Fruit fly (Drosophila melanogaster) whole organism, prepupa: ENCODE results near the gene Ets97D.

Experiments used
- Blimp-1 ChIP-seq: fragments of 200-800 bp; sonication (Bioruptor generic); optimal IDR thresholded peaks from 3 replicates; lab custom pipeline; 2017; ENCODE audit warnings: missing biosample characterization, missing genetic modification characterization, mild to moderate bottlenecking, moderate library complexity, missing genetic modification reagents
- CG10669 ChIP-seq: fragments of 200-800 bp; sonication (Bioruptor generic); optimal IDR thresholded peaks from 3 replicates; lab custom pipeline; 2018; ENCODE audit warnings: missing biosample characterization, mild to moderate bottlenecking, missing genetic modification characterization, moderate library complexity
- CG11294 ChIP-seq: fragments of 200-800 bp; sonication (Bioruptor generic); IDR thresholded peaks from 2 replicates; pipeline ENCODE4 v1.3.6; 2022; ENCODE audit warnings: missing biosample characterization, missing genetic modification characterization
- CG11762 ChIP-seq: fragments of 200-800 bp; sonication (Bioruptor generic); optimal IDR thresholded peaks from 3 replicates; lab custom pipeline; 2016; ENCODE audit warnings: missing biosample characterization, missing genetic modification characterization; ENCODE audit not compliant: insufficient read depth
- CG11902 ChIP-seq: fragments of 200-800 bp; sonication (Bioruptor generic); optimal IDR thresholded peaks from 3 replicates; lab custom pipeline; 2016; ENCODE audit warnings: missing biosample characterization, missing genetic modification characterization
- CG15336 ChIP-seq: fragments of 200-800 bp; sonication (Bioruptor generic); IDR thresholded peaks from 2 replicates; pipeline ENCODE4 v1.3.6; 2022; ENCODE audit warnings: missing biosample characterization, missing genetic modification characterization
- CG1621 ChIP-seq: fragments of 200-800 bp; sonication (Bioruptor generic); optimal IDR thresholded peaks from 3 replicates; lab custom pipeline; 2018; ENCODE audit warnings: missing biosample characterization, mild to moderate bottlenecking, missing genetic modification characterization
- CG16779 ChIP-seq: fragments of 200-800 bp; sonication (Bioruptor generic); optimal IDR thresholded peaks from 3 replicates; lab custom pipeline; 2017; ENCODE audit warnings: missing biosample characterization, mild to moderate bottlenecking, missing genetic modification characterization
- CG3032 ChIP-seq: fragments of 200-800 bp; optimal IDR thresholded peaks from 2 replicates; lab custom pipeline; 2019; ENCODE audit warnings: missing biosample characterization, mild to moderate bottlenecking, missing genetic modification characterization, moderate library complexity
- CG32006 ChIP-seq: fragments of 200-800 bp; sonication (Bioruptor generic); optimal IDR thresholded peaks from 3 replicates; lab custom pipeline; 2017; ENCODE audit warnings: missing biosample characterization, mild to moderate bottlenecking, missing genetic modification characterization
- CG34406 ChIP-seq: fragments of 200-800 bp; sonication (Bioruptor generic); optimal IDR thresholded peaks from 3 replicates; lab custom pipeline; 2016; ENCODE audit warnings: missing biosample characterization, missing genetic modification characterization
- CG4318 ChIP-seq: fragments of 200-800 bp; sonication (Bioruptor generic); optimal IDR thresholded peaks from 3 replicates; lab custom pipeline; 2017; ENCODE audit warnings: missing biosample characterization, mild to moderate bottlenecking, missing genetic modification characterization
- CG6163 ChIP-seq: fragments of 200-800 bp; sonication (Bioruptor generic); IDR thresholded peaks from 3 replicates; pipeline ENCODE4 v1.3.6; 2022; ENCODE audit warnings: missing biosample characterization, missing genetic modification characterization
- CG6276 ChIP-seq: fragments of 200-800 bp; sonication (Bioruptor generic); optimal IDR thresholded peaks from 2 replicates; lab custom pipeline; 2017; ENCODE audit warnings: missing biosample characterization, mild to moderate bottlenecking, missing genetic modification characterization
- CG6792 ChIP-seq: fragments of 200-800 bp; sonication (Bioruptor generic); optimal IDR thresholded peaks from 3 replicates; lab custom pipeline; 2016; ENCODE audit warnings: missing biosample characterization, missing genetic modification characterization
- CG6808 ChIP-seq: fragments of 200-800 bp; sonication (Bioruptor generic); optimal IDR thresholded peaks from 3 replicates; lab custom pipeline; 2017; ENCODE audit warnings: missing biosample characterization, missing genetic modification characterization, mild to moderate bottlenecking, moderate library complexity, missing genetic modification reagents
- CG6854 ChIP-seq: fragments of 200-800 bp; sonication (Bioruptor generic); optimal IDR thresholded peaks from 2 replicates; lab custom pipeline; 2017; ENCODE audit warnings: missing biosample characterization, mild to moderate bottlenecking, missing genetic modification characterization
- CG7368 ChIP-seq: fragments of 200-800 bp; sonication (Bioruptor generic); optimal IDR thresholded peaks from 3 replicates; lab custom pipeline; 2016; ENCODE audit warnings: missing biosample characterization, missing genetic modification characterization
- CG8319 ChIP-seq: fragments of 200-800 bp; sonication (Bioruptor generic); optimal IDR thresholded peaks from 3 replicates; lab custom pipeline; 2016; ENCODE audit warnings: missing biosample characterization, missing genetic modification characterization
- CG8632 ChIP-seq: fragments of 200-800 bp; sonication (Bioruptor generic); optimal IDR thresholded peaks from 3 replicates; lab custom pipeline; 2016; ENCODE audit warnings: missing biosample characterization, missing genetic modification characterization
- CG9139 ChIP-seq: fragments of 200-800 bp; sonication (Bioruptor generic); optimal IDR thresholded peaks from 3 replicates; lab custom pipeline; 2017; ENCODE audit warnings: missing biosample characterization, mild to moderate bottlenecking, missing genetic modification characterization
- Eip75B ChIP-seq: fragments of 200-800 bp; sonication (Bioruptor generic); optimal IDR thresholded peaks from 3 replicates; lab custom pipeline; 2016; ENCODE audit warnings: missing biosample characterization, missing genetic modification characterization
- Eip78C ChIP-seq: fragments of 200-800 bp; sonication (Bioruptor generic); peaks from one replicate; lab custom pipeline; 2016; ENCODE audit warnings: missing biosample characterization, missing genetic modification characterization
- Eip93F ChIP-seq: fragments of 200-800 bp; sonication (Bioruptor generic); optimal IDR thresholded peaks from 2 replicates; lab custom pipeline; 2016; ENCODE audit warnings: missing biosample characterization, mild to moderate bottlenecking, missing genetic modification characterization
- Ets21C ChIP-seq: fragments of 200-800 bp; sonication (Bioruptor generic); optimal IDR thresholded peaks from 3 replicates; lab custom pipeline; 2016; ENCODE audit warnings: missing biosample characterization, missing genetic modification characterization
- Ets96B ChIP-seq: fragments of 200-800 bp; optimal IDR thresholded peaks from 2 replicates; lab custom pipeline; 2019; ENCODE audit warnings: missing biosample characterization, mild to moderate bottlenecking, missing genetic modification characterization, moderate library complexity
- Gug ChIP-seq: fragments of 200-800 bp; sonication (Bioruptor generic); IDR thresholded peaks from 2 replicates; pipeline ENCODE4 v1.3.6; 2022; ENCODE audit warnings: missing biosample characterization, missing genetic modification characterization
- Hr38 ChIP-seq: sonication (Bioruptor generic); optimal IDR thresholded peaks from 2 replicates; lab custom pipeline; 2016; ENCODE audit warnings: missing biosample characterization, missing genetic modification characterization
- Hr39 ChIP-seq: fragments of 200-800 bp; sonication (Bioruptor generic); optimal IDR thresholded peaks from 2 replicates; lab custom pipeline; 2016; ENCODE audit warnings: missing biosample characterization, missing genetic modification characterization
- Hr4 ChIP-seq: fragments of 200-800 bp; sonication (Bioruptor generic); optimal IDR thresholded peaks from 3 replicates; lab custom pipeline; 2016; ENCODE audit warnings: missing biosample characterization, missing genetic modification characterization
- Lpt ChIP-seq: fragments of 200-800 bp; sonication (Bioruptor generic); optimal IDR thresholded peaks from 3 replicates; lab custom pipeline; 2016; ENCODE audit warnings: missing biosample characterization, missing genetic modification characterization
- Smox ChIP-seq: fragments of 200-800 bp; sonication (Bioruptor generic); optimal IDR thresholded peaks from 3 replicates; lab custom pipeline; 2016; ENCODE audit warnings: missing biosample characterization, missing genetic modification characterization
- Sox102F ChIP-seq: fragments of 200-800 bp; sonication (Bioruptor generic); optimal IDR thresholded peaks from 2 replicates; lab custom pipeline; 2016; ENCODE audit warnings: missing biosample characterization, mild to moderate bottlenecking, missing genetic modification characterization
- Sox14 ChIP-seq: fragments of 200-800 bp; sonication (Bioruptor generic); optimal IDR thresholded peaks from 3 replicates; lab custom pipeline; 2016; ENCODE audit warnings: missing biosample characterization, missing genetic modification characterization
- Sox15 ChIP-seq: fragments of 200-800 bp; sonication (Bioruptor generic); optimal IDR thresholded peaks from 3 replicates; lab custom pipeline; 2016; ENCODE audit warnings: missing biosample characterization, missing genetic modification characterization
- achi ChIP-seq: fragments of 200-800 bp; sonication (Bioruptor generic); optimal IDR thresholded peaks from 3 replicates; lab custom pipeline; 2016; ENCODE audit warnings: missing biosample characterization, missing genetic modification characterization
- acj6 ChIP-seq: fragments of 200-800 bp; sonication (Bioruptor generic); optimal IDR thresholded peaks from 3 replicates; lab custom pipeline; 2016; ENCODE audit warnings: missing biosample characterization, missing genetic modification characterization
- cyc ChIP-seq: fragments of 200-800 bp; sonication (Bioruptor generic); optimal IDR thresholded peaks from 3 replicates; lab custom pipeline; 2016; ENCODE audit warnings: missing biosample characterization, missing genetic modification characterization
- dac ChIP-seq: fragments of 200-800 bp; sonication (Bioruptor generic); optimal IDR thresholded peaks from 2 replicates; lab custom pipeline; 2017; ENCODE audit warnings: missing biosample characterization, mild to moderate bottlenecking, missing genetic modification characterization
- eg ChIP-seq: fragments of 200-800 bp; sonication (Bioruptor generic); IDR thresholded peaks from 3 replicates; pipeline ENCODE4 v1.3.6; 2022; ENCODE audit warnings: missing biosample characterization, missing genetic modification characterization
- fd59A ChIP-seq: fragments of 200-800 bp; sonication (Bioruptor generic); optimal IDR thresholded peaks from 2 replicates; lab custom pipeline; 2017; ENCODE audit warnings: missing biosample characterization, mild to moderate bottlenecking, missing genetic modification characterization, missing genetic modification reagents
- fd85E ChIP-seq: fragments of 200-800 bp; sonication (Bioruptor generic); optimal IDR thresholded peaks from 3 replicates; lab custom pipeline; 2016; ENCODE audit warnings: missing biosample characterization, missing genetic modification characterization
- fkh ChIP-seq: fragments of 200-800 bp; sonication (Bioruptor generic); optimal IDR thresholded peaks from 3 replicates; lab custom pipeline; 2017; ENCODE audit warnings: missing biosample characterization, mild to moderate bottlenecking, missing genetic modification characterization, moderate library complexity
- lz ChIP-seq: fragments of 200-800 bp; sonication (Bioruptor generic); optimal IDR thresholded peaks from 3 replicates; lab custom pipeline; 2016; ENCODE audit warnings: missing biosample characterization, missing genetic modification characterization
- net ChIP-seq: fragments of 200-800 bp; sonication (Bioruptor generic); optimal IDR thresholded peaks from 3 replicates; lab custom pipeline; 2016; ENCODE audit warnings: missing biosample characterization, missing genetic modification characterization
- pdm3 ChIP-seq: fragments of 200-800 bp; sonication (Bioruptor generic); optimal IDR thresholded peaks from 3 replicates; lab custom pipeline; 2016; ENCODE audit warnings: missing biosample characterization, missing genetic modification characterization
- salr ChIP-seq, 2 experiments: fragments of 200-800 bp; sonication (Bioruptor generic); optimal IDR thresholded peaks; 3 replicates each; lab custom pipeline; 2016 to 2018; ENCODE audit warnings: missing biosample characterization in 2 of 2, missing genetic modification characterization in 2 of 2, mild to moderate bottlenecking in 1 of 2
- spab ChIP-seq: fragments of 200-800 bp; sonication (Bioruptor generic); optimal IDR thresholded peaks from 2 replicates; lab custom pipeline; 2017; ENCODE audit warnings: missing biosample characterization, mild to moderate bottlenecking, missing genetic modification characterization, missing genetic modification reagents
- ss ChIP-seq, 2 experiments: fragments of 200-800 bp; sonication (Bioruptor generic); optimal IDR thresholded peaks; 2 replicates in 1 of 2; 3 replicates in 1 of 2; lab custom pipeline; 2017 to 2018; ENCODE audit warnings: mild to moderate bottlenecking in 2 of 2, missing biosample characterization in 2 of 2, missing genetic modification characterization in 2 of 2, moderate library complexity in 1 of 2
- svp ChIP-seq: fragments of 200-800 bp; sonication (Bioruptor generic); peaks from one replicate; lab custom pipeline; 2016; ENCODE audit warnings: missing biosample characterization, missing genetic modification characterization
- topi ChIP-seq: fragments of 200-800 bp; sonication (Bioruptor generic); optimal IDR thresholded peaks from 3 replicates; lab custom pipeline; 2016; ENCODE audit warnings: missing biosample characterization, missing genetic modification characterization
- vri ChIP-seq: fragments of 200-800 bp; sonication (Bioruptor generic); optimal IDR thresholded peaks from 3 replicates; lab custom pipeline; 2016; ENCODE audit warnings: missing biosample characterization, mild to moderate bottlenecking, missing genetic modification characterization

The Ets97D gene

dm6 chr3R:26892764-26893163 lies 19.9 kb downstream of the Ets97D start:
- TF ChIP-seq eg (GFP tag; lab: Robert Waterston, UW) (peak; percentile 71), spab (GFP tag; lab: Kevin White, UChicago) (no peak), svp (GFP tag; lab: Kevin White, UChicago) (peak; percentile 74), Sox14 (GFP tag; lab: Kevin White, UChicago) (peak; percentile 66), CG3032 (tag; lab: Kevin White, UChicago) (peak; percentile 46), Hr4 (GFP tag; lab: Kevin White, UChicago) (peak; percentile 57), CG8319 (GFP tag; lab: Kevin White, UChicago) (no peak), vri (peak; percentile 35), Sox102F (GFP tag; lab: Kevin White, UChicago) (peak; percentile 67), Eip75B (GFP tag; lab: Kevin White, UChicago) (peak; percentile 53), CG11762 (no peak), achi (GFP tag; lab: Kevin White, UChicago) (peak; percentile 11), CG6163 (GFP tag; lab: Robert Waterston, UW) (peak; percentile 61; the same call in 2 of the 3 replicates), CG9139 (GFP tag; lab: Kevin White, UChicago) (peak; percentile 20), CG10669 (GFP tag; lab: Kevin White, UChicago) (peak; percentile 4), CG6854 (peak; percentile 9), CG34406 (GFP tag; lab: Kevin White, UChicago) (peak; percentile 56), CG8632 (GFP tag; lab: Kevin White, UChicago) (peak; percentile 51), CG6808 (GFP tag; lab: Kevin White, UChicago) (no peak), Eip78C (GFP tag; lab: Kevin White, UChicago) (peak; percentile 92), Smox (GFP tag; lab: Kevin White, UChicago) (peak; percentile 46), dac (no peak), CG16779 (no peak), net (GFP tag; lab: Kevin White, UChicago) (peak; percentile 62), CG11294 (GFP tag; lab: Robert Waterston, UW) (0 out of 2 replicates have a peak, but pooled peaks have one; percentile 21), Gug (no peak), fd85E (GFP tag; lab: Kevin White, UChicago) (no peak), lz (GFP tag; lab: Kevin White, UChicago) (peak; percentile 60), CG4318 (GFP tag; lab: Kevin White, UChicago) (peak; percentile 25), Hr38 (GFP tag; lab: Kevin White, UChicago) (no peak), Sox15 (GFP tag; lab: Kevin White, UChicago) (peak; percentile 54), CG15336 (GFP tag; lab: Robert Waterston, UW) (peak; percentile 72), Ets21C (GFP tag; lab: Kevin White, UChicago) (peak; percentile 36), CG7368 (no peak), Lpt (GFP tag; lab: Kevin White, UChicago) (no peak), ss (GFP tag; optimal IDR thresholded peaks at IDR 0.05; lab: Kevin White, UChicago) (peak in 1 of 2 experiments; percentile 16), acj6 (GFP tag; lab: Kevin White, UChicago) (peak; percentile 53), CG6792 (GFP tag; lab: Kevin White, UChicago) (peak; percentile 69), Blimp-1 (GFP tag; lab: Kevin White, UChicago) (no peak), CG6276 (GFP tag; lab: Kevin White, UChicago) (peak; percentile 17), cyc (GFP tag; lab: Kevin White, UChicago) (no peak), fkh (GFP tag; lab: Kevin White, UChicago) (peak; percentile 10), fd59A (GFP tag; lab: Kevin White, UChicago) (peak; percentile 54), CG11902 (no peak), CG1621 (tag; lab: Kevin White, UChicago) (peak; percentile 60), pdm3 (GFP tag; lab: Kevin White, UChicago) (peak; percentile 67), Eip93F (GFP tag; lab: Kevin White, UChicago) (no peak), salr (GFP tag; optimal IDR thresholded peaks at IDR 0.05; lab: Kevin White, UChicago) (peak; percentile 12 to 40), CG32006 (GFP tag; lab: Kevin White, UChicago) (peak; percentile 64), Ets96B (tag; lab: Kevin White, UChicago) (peak; percentile 56), Hr39 (GFP tag; lab: Kevin White, UChicago) (peak; percentile 74), topi (GFP tag; lab: Kevin White, UChicago) (peak; percentile 43)
